Worm (Caenorhabditis elegans): ENCODE measurements around the gene der-2.

The der-2 gene

DNA sequence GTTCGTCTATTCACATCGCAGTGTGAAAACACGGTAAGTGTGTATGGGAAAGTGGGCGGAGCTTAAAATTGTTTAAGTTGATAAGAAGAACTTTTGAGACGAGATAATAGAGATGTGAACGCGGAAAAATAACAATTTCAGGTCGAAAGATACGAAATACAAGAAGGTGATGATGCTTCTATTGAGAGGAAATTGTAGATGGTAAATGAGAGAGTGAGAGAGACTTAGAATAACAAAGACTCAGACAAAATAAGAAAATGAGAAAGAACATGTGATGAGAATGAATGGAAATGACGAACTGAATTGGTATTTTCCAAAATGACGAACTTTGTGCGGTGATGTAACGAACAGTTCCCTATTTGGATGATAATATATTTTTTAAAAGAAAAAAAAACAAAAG lies 48.2 kb upstream of the der-2 start:
- TF ChIP-seq nhr-23 (tag; optimal IDR thresholded peaks at IDR 0.05), result peak; percentile 42
- TF ChIP-seq tbx-2 (tag; optimal IDR thresholded peaks at IDR 0.05), result no peak
- TF ChIP-seq pha-4 (tag; optimal IDR thresholded peaks at IDR 0.05), result peak; percentile 12
- no peak for TF ChIP-seq elt-3 (tag; optimal IDR thresholded peaks at IDR 0.05)
- TF ChIP-seq R02D3.7 (tag; optimal IDR thresholded peaks at IDR 0.05), result no peak
- peak; percentile 51 for TF ChIP-seq elt-2 (tag; optimal IDR thresholded peaks at IDR 0.05)

DNA sequence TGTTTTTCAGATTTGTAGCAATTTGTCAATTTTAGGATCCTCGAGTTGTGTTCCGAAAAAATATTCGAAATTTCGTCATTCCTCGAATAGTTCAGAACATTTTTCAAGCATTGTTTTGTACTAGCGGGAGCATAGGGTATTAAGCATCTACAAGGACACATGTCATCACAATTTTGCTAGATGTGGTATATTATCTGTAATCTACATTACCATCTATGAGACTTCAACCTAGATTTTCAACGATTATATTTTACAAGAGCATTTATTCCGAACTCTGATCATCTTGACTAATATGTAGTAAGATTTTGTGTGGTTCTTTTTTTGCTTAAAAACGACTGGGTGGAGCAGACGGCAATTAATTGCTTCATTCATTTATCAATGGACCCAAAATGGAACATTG lies 40.1 kb upstream of the der-2 start:
- TF ChIP-seq nhr-67 (tag; optimal IDR thresholded peaks at IDR 0.05), result no peak
- no peak for TF ChIP-seq fkh-10 (GFP tag; optimal IDR thresholded peaks at IDR 0.05)
- TF ChIP-seq ceh-16 (tag; optimal IDR thresholded peaks at IDR 0.05), result no peak
- TF ChIP-seq ZK546.5 (tag; optimal IDR thresholded peaks at IDR 0.05), result no peak
- TF ChIP-seq elt-2 (tag; optimal IDR thresholded peaks at IDR 0.05), result no peak

DNA sequence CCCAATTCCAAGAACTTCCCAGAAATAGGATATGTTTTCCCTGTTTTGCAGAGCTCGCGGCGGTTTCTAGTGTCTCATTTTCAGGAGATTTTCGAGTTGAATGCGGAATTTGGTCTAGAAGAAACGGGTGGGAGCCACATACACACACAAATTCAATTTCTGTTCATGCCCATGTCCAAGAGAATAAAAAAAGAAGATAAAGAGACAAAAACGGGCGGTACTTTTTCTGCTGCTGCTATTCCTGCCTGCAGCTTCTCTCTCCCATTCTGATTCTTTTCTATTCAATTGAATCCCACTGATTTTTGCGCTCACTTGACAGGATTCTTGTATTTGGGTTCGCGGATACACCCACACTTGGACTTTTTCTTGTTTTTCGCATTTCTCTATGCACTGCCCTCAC lies 39.7 kb upstream of the der-2 start:
- TF ChIP-seq sea-2 (GFP tag; optimal IDR thresholded peaks at IDR 0.05), result no peak
- peak; percentile 72 for TF ChIP-seq fkh-10 (GFP tag; optimal IDR thresholded peaks at IDR 0.05)
- no peak for TF ChIP-seq nhr-43 (tag; optimal IDR thresholded peaks at IDR 0.05; ENCODE audit: poor library complexity, severe bottlenecking)

DNA sequence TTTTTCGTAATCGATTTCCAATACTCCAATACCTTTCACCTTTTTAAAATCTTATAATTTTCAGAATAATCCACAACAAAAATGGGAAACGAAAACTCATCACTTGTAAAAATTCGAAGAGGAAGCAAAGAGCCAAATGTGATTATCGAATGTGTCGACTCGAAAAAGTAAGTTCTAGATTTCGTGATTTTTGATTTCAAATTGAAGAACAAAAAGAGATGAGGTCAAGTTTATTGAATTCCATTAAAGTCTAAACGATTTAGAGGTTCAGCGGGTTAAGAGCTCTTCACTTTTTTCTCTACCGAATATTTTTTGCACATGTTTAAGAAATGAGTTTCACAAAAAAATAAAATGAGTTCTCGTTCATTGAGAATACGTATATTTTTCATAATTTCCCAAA lies 36.0 kb upstream of the der-2 start, which contains the start of gene B0361.4:
Gene B0361.4, plus strand, starts transcription at position 61 of the 400 bp plus-strand sequence.
- TF ChIP-seq fos-1 (tag; optimal IDR thresholded peaks at IDR 0.05), result no peak
- TF ChIP-seq nhr-237 (tag; optimal IDR thresholded peaks at IDR 0.05), result no peak
- TF ChIP-seq elt-3 (tag; optimal IDR thresholded peaks at IDR 0.05), result no peak
- no peak for TF ChIP-seq pha-4 (tag; optimal IDR thresholded peaks at IDR 0.05)
- no peak for TF ChIP-seq egl-5 (tag; optimal IDR thresholded peaks at IDR 0.05)
- peak; percentile 93 for TF ChIP-seq fkh-10 (GFP tag; optimal IDR thresholded peaks at IDR 0.05)

DNA sequence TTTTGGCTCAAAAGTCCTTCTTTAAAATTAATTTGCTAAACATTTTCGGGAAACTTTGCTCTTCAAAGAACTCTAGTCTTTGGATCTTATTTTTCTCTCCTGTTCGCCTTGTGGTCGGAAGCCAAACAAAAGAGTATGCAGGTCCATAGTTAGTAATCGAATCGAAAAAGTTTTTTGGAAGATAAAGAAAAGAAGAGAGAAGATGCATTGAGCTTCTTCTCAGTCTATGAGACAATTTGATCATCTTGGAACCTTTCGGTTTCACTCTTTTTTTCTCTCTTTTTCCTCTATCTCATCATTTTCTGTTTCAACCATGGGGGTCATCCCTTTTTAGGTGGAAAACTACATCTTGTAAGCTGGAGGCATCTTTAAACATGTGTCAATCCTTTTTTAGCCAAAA lies 30.7 kb upstream of the der-2 start:
- peak; percentile 16 for TF ChIP-seq nfya-1 (tag; optimal IDR thresholded peaks at IDR 0.05; ENCODE audit: insufficient read depth)
- no peak for TF ChIP-seq snpc-4 (tag; optimal IDR thresholded peaks at IDR 0.05)
- peak; percentile 71 for TF ChIP-seq fkh-10 (GFP tag; optimal IDR thresholded peaks at IDR 0.05)
- TF ChIP-seq nhr-25 (tag; optimal IDR thresholded peaks at IDR 0.05), result no peak

DNA sequence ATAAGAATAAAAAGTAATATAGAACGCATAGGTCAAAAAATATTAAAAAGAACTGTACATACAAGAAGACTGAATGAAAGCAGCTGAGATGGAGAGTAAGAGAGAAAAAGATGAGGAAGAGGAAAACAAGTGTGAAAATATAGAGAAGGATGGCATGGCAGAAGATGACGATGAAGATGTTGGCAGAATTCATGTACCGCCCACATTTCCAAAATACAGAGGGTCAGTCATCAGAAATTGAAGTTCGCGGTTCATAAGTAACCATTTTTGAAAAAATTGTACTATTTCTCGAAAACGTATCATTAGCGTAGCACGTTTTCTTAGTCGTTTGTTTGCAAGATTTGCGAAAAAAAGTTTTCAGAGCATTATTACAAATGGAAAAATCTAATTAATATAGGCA lies 24.8 kb upstream of the der-2 start, which contains the start of gene zmp-6:
Gene zmp-6, minus strand, starts transcription at position 101 of the 400 bp plus-strand sequence.
- TF ChIP-seq nhr-76 (tag; optimal IDR thresholded peaks at IDR 0.05) (no peak), pha-4 (tag; optimal IDR thresholded peaks at IDR 0.05) (no peak), fkh-2 (tag; optimal IDR thresholded peaks at IDR 0.05) (no peak), ZK546.5 (tag; optimal IDR thresholded peaks at IDR 0.05) (no peak), ceh-28 (tag; optimal IDR thresholded peaks at IDR 0.05) (no peak), nhr-67 (tag; optimal IDR thresholded peaks at IDR 0.05) (no peak), elt-2 (tag; optimal IDR thresholded peaks at IDR 0.05) (no peak)

DNA sequence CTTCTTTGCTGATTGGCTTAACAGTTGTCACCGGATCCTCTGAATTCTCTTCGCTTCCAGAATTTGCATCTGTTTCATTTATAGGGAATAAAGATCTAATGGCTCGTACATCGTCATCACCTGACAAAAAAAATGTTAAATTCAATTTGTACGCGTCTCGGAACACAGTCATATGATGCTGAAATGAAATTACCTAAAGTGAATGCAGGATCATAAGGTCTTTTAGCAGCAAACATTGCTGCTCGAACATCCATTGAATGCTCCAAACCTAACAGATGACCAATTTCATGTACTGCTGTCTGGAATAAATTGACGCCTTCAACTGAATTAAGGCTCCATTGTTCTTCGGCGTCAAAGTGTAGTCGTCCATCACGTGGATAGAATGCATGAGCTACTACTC lies 23.5 kb upstream of the der-2 start:
- TF ChIP-seq egl-27 (tag; optimal IDR thresholded peaks at IDR 0.05), result no peak
- peak; percentile 81 for TF ChIP-seq fkh-10 (GFP tag; optimal IDR thresholded peaks at IDR 0.05)

DNA sequence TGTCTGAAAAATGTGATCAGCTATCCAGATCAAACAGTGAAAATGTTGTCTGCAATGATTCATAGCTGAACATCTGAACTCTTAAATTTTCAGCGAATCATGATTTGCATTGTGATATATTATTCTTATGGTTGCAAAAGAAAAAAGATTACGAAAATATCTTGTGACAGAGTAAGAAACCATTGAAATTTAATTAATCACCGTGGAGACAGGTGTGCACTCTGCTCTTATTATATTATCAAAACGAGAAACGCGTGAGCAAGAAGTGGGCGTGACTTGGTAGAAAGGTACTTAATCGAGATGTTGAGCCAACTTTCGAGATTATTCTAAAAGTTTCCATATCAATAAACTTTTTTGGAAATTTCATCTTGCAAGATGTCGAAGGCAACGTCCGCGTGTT lies 20.1 kb upstream of the der-2 start, which contains the start of gene osm-10:
Gene osm-10, plus strand, starts transcription at position 293 of the 400 bp plus-strand sequence.
- TF ChIP-seq R02D3.7 (tag; optimal IDR thresholded peaks at IDR 0.05) (no peak), elt-3 (tag; optimal IDR thresholded peaks at IDR 0.05) (no peak), fkh-2 (tag; optimal IDR thresholded peaks at IDR 0.05) (no peak), ceh-28 (tag; optimal IDR thresholded peaks at IDR 0.05) (no peak), nhr-25 (tag; optimal IDR thresholded peaks at IDR 0.05) (no peak), fkh-10 (GFP tag; optimal IDR thresholded peaks at IDR 0.05) (no peak)

DNA sequence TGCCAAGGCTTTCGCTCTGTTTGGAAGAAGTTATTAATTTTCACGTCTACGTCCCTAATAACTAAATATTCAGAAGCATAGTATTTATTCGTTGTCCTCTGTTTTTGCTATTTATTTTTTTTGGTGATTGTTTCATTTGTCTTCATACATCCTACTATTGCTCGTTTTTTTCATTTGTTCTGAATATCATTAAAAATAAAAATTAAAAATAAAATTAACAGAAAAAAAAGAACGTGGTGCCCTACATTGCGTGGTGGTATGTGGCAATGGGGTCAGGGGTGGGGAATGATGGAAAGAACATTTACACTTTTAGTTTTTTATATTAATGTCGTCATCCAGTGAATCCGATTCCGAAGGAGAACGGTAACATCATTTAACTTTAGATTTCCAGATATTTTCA lies 18.1 kb upstream of the der-2 start, which contains the start of gene ztf-31:
Gene ztf-31, plus strand, starts transcription at position 301 of the 400 bp plus-strand sequence.
- TF ChIP-seq nhr-12 (tag; optimal IDR thresholded peaks at IDR 0.05), result no peak
- TF ChIP-seq jun-1 (tag; optimal IDR thresholded peaks at IDR 0.05), result no peak
- TF ChIP-seq nhr-28 (tag; optimal IDR thresholded peaks at IDR 0.05), result no peak
- TF ChIP-seq lin-15B (tag; optimal IDR thresholded peaks at IDR 0.05), result no peak
- no peak for TF ChIP-seq sea-2 (GFP tag; optimal IDR thresholded peaks at IDR 0.05)
- TF ChIP-seq nhr-11 (tag; optimal IDR thresholded peaks at IDR 0.05), result no peak
- no peak for TF ChIP-seq elt-1 (tag; optimal IDR thresholded peaks at IDR 0.05)
- TF ChIP-seq aly-2 (tag; optimal IDR thresholded peaks at IDR 0.05), result no peak
- no peak for TF ChIP-seq ceh-28 (tag; optimal IDR thresholded peaks at IDR 0.05)
- no peak for TF ChIP-seq snpc-4 (tag; optimal IDR thresholded peaks at IDR 0.05)
- TF ChIP-seq pha-4 (tag; optimal IDR thresholded peaks at IDR 0.05), result no peak
- no peak for TF ChIP-seq nhr-23 (tag; optimal IDR thresholded peaks at IDR 0.05)
- TF ChIP-seq nhr-25 (tag; optimal IDR thresholded peaks at IDR 0.05), result no peak
- no peak for TF ChIP-seq unc-39 (tag; optimal IDR thresholded peaks at IDR 0.05)
- TF ChIP-seq lsy-12 (tag; optimal IDR thresholded peaks at IDR 0.05), result no peak
- TF ChIP-seq nhr-76 (tag; optimal IDR thresholded peaks at IDR 0.05), result no peak
- no peak for TF ChIP-seq eor-1 (tag; optimal IDR thresholded peaks at IDR 0.05)

All from whole organism, L3 larva.